Fruit fly (Drosophila melanogaster) Kc167 (cell line): ENCODE data around the gene phtm.

Experiments
- Myc ChIP-seq: fragments of >200 bp; optimal IDR thresholded peaks from 2 replicates; lab custom pipeline; 2017; ENCODE audit warnings: missing external identifiers
- Sin3A ChIP-seq: fragments of >200 bp; optimal IDR thresholded peaks from 2 replicates; lab custom pipeline; 2018; ENCODE audit warnings: missing external identifiers
- h ChIP-seq: fragments of >200 bp; optimal IDR thresholded peaks from 3 replicates; lab custom pipeline; 2018; ENCODE audit warnings: missing external identifiers
- insv ChIP-seq: fragments of >200 bp; optimal IDR thresholded peaks from 3 replicates; lab custom pipeline; 2018; ENCODE audit warnings: missing external identifiers
- psq ChIP-seq: fragments of >200 bp; optimal IDR thresholded peaks from 2 replicates; lab custom pipeline; 2017; ENCODE audit warnings: missing external identifiers
- ttk ChIP-seq: sonication (Bioruptor generic); optimal IDR thresholded peaks from 2 replicates; lab custom pipeline; 2017; ENCODE audit warnings: missing external identifiers

Gene phtm

DNA sequence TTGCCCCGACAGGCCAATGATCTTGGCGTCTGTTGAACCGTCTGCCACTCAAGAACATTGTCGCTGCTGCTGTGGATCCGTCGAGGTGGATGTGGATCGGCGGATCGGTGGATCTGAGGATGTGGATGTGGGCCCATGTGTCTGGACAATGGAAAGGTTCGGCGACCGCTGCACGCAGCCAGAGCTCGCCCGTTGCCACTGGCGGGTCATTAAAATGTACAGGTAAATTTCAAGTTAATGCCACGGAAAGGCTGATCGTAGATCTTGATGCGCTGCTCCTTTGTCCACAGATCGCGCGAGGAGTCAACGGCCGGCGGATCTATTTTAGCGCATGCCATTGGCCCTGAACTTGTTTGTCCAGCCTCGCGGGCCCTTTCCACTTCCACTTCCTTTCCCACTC lies 1.1 kb upstream of the phtm start:
- TF ChIP-seq h: no peak
- TF ChIP-seq psq (lab: Kevin White, UChicago): no peak
- TF ChIP-seq insv (lab: Kevin White, UChicago): no peak
- TF ChIP-seq Sin3A (lab: Kevin White, UChicago): no peak
- no peak for TF ChIP-seq ttk (lab: Kevin White, UChicago)
- TF ChIP-seq Myc (lab: Kevin White, UChicago): no peak

DNA sequence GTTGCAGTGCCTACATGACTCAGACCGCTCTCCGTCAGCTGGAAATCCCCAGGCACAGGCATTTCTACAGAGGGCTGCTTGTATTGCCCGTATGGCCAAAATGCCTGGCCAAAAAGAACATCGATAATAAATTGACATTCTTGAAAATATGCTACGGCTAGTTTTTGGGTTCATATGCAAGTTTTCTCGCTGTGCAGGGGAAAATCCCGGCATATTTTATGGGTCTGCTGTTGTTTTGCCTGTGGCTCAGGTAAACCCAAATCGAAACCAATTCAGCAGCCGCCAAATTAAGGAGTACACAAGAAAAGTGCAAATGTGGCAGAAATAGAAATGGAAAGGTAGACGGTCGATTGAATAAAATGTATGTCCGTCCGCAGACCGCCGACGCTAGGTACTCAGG lies 638 bp upstream of the phtm start:
- TF ChIP-seq Sin3A (lab: Kevin White, UChicago) (no peak), insv (lab: Kevin White, UChicago) (no peak)

DNA sequence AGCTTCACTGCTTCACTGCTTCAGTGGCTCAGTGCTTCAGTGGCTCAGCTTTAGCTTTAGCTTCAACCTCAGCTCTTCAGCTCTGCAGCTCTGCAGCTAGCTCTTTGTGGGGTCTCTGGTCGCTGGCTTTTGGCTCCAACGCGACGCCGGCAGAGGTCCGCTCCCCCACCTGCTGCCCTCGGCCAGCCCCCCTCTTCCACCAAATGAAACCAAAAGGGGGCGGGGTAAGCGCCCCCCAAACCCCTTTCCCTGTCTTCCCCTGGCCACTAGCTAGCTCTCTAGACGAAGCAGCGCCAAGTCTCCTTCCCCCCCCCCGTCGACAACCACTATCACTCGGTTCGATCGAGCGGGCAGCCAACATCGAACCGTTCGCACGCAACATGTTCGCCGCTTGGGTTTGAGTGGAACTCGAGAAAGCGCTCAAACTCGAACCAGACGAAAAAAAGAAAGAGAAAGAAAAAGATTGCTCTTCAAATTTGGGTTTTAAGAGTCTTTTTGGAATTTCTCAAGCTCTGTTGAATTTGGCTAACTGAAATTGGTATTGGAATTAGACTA lies 7.5 kb downstream of the phtm start, which contains the start of gene Cyp18a1:
Cyp18a1 (minus strand) TSS at position 95 of the 555 bp plus-strand sequence.
- no peak for TF ChIP-seq psq (lab: Kevin White, UChicago)
- TF ChIP-seq h: no peak
- no peak for TF ChIP-seq Sin3A (lab: Kevin White, UChicago)
- no peak for TF ChIP-seq Myc (lab: Kevin White, UChicago)
- TF ChIP-seq ttk (lab: Kevin White, UChicago): no peak
- no peak for TF ChIP-seq insv (lab: Kevin White, UChicago)

DNA sequence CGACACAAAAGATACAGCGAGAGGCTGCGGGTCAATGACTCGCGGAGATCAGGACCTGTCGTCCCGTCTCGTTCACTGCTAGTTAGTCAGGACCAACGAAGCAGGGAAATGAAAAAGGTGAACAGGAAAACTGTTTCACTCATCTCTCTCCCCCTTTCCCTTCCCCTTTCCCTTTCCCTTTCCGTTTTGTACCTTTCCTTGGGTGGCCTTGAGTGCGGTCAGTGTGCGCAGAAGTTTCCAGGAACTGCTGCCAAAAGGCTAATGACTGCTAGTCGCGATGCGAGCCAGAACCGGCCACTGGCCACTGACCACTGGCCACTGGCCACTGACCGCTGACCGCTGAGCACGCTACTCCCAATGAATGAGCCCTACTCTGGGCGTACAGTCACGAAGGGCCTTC lies 10.0 kb downstream of the phtm start:
- TF ChIP-seq psq (lab: Kevin White, UChicago): no peak
- no peak for TF ChIP-seq Myc (lab: Kevin White, UChicago)
- TF ChIP-seq h: no peak
- no peak for TF ChIP-seq Sin3A (lab: Kevin White, UChicago)
- no peak for TF ChIP-seq insv (lab: Kevin White, UChicago)
- no peak for TF ChIP-seq ttk (lab: Kevin White, UChicago)

DNA sequence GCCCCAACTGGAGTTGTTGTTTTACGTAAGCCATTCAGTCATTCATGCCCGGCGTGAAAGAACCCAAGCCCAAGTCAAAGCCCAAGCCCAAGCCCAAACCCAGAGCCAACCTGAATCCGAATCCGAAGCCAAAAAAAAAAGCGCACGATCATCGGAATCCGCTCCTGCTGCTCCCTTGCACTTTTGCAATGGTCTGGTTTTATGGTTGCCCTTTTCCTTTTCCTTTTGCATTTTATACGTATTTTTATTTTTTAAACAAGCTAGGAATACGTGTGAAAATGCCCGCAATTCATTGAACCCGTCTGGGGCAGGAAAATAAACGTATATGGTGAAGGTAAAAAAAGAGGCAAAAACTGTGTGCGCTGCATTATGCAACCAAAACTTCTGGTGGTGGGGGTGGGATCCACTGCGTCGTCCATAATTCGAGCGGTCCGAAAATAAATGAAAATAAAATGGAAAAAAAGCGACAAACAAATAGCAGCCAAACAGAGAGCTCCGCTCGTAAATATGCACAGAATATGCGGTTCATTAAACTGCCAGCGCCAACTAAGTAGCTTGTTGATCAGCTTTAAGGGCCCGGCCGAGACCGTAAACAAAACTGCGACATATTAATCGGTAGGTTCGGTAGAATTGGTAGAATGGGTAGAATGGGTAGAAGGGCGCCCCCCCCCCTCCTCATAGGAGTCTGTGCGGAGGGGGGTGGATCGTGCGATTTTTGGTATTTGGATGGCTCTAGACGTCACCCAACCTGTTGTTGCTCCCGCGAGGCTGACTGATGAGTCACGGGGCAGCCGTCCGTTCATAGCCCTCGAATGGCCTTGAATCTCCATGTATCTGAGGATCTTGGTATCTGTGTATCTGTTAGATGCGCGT lies 13.9 kb downstream of the phtm start:
- TF ChIP-seq Sin3A (lab: Kevin White, UChicago) (no peak), psq (lab: Kevin White, UChicago) (no peak), h (no peak), insv (lab: Kevin White, UChicago) (no peak), Myc (lab: Kevin White, UChicago) (no peak), ttk (lab: Kevin White, UChicago) (no peak)

DNA sequence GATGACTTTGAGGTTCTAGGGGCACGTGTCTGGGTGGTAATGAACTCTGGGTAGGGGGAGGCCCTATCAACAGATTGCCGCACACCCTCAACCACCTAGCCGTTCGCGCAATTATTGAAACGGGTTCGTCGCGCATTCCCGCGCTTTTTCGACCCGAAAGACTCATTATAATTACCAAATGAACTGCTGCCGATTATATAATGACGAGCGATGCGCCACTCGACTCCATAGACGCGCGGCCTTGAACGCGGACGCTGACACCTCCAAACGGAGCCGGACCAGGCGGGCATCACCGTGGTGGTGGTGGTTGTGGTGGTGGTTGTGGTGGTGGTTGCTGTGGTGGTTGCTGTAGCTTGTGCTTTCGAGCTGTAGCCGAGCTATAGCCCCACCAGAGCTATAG lies 15.0 kb downstream of the phtm start:
- TF ChIP-seq h: no peak
- TF ChIP-seq Myc (lab: Kevin White, UChicago): no peak
- TF ChIP-seq Sin3A (lab: Kevin White, UChicago): no peak
- no peak for TF ChIP-seq psq (lab: Kevin White, UChicago)

DNA sequence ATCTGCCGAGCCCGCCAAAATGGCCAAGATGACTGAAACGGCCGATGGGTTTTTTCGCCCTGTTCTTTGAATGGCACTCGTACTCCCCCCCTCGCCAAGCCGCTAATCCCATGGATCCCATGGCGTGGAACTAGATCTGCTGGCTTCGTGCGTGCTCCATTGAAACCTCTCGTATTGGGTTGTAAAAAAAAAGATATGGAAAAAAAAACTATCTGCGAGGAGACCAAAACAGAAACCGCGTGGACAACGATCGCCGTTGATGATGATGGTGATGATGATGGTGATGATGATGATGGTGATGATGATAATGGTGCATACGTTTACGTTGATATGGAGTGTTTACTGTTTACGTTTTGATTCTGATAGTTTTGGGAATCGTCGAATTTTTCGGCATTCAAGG lies 16.2 kb downstream of the phtm start:
- TF ChIP-seq Myc (lab: Kevin White, UChicago): no peak
- no peak for TF ChIP-seq Sin3A (lab: Kevin White, UChicago)
- no peak for TF ChIP-seq psq (lab: Kevin White, UChicago)
- no peak for TF ChIP-seq h
- TF ChIP-seq insv (lab: Kevin White, UChicago): no peak
- TF ChIP-seq ttk (lab: Kevin White, UChicago): no peak

DNA sequence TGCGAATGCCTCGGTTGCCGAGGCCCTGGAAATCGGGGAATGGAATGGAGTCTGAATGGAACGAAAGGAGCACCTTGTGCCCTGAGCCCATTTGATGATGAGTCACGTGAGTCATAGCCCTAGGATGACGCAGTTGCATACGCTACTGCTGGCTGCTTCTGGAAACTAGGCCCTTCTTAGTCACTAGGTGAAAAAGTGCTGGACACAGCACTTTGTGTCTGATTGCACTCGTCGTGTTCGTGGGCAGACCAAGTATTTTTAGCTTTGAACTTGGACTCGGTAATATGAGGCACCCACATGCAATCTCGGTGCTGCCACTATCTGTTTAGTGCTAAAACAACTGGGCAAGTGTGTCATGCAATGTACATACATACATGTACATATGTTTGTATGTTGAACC lies 16.7 kb downstream of the phtm start:
- TF ChIP-seq Sin3A (lab: Kevin White, UChicago): no peak
- TF ChIP-seq psq (lab: Kevin White, UChicago): no peak
- no peak for TF ChIP-seq h
- no peak for TF ChIP-seq ttk (lab: Kevin White, UChicago)
- TF ChIP-seq insv (lab: Kevin White, UChicago): no peak
- no peak for TF ChIP-seq Myc (lab: Kevin White, UChicago)

DNA sequence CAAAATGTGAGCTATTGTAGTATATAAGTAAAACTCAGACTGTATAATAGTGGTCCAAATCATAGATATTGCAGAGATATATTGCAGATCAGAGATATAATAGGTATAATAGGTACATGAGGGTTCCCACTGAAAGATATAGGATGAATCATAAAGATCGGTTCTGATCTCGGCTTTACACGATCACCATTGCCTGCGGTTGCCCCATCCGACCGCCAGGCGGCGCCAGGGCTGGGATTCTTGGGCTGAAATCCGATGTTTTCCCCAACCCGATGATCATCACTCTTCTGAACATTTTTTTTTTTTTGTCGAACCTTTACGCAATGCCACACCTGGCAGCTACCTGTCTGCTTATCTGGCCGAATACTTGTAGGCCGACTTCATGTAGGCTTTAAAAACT lies 18.3 kb downstream of the phtm start:
- TF ChIP-seq ttk (lab: Kevin White, UChicago) (no peak), psq (lab: Kevin White, UChicago) (no peak), insv (lab: Kevin White, UChicago) (no peak), h (no peak), Sin3A (lab: Kevin White, UChicago) (no peak), Myc (lab: Kevin White, UChicago) (no peak)

DNA sequence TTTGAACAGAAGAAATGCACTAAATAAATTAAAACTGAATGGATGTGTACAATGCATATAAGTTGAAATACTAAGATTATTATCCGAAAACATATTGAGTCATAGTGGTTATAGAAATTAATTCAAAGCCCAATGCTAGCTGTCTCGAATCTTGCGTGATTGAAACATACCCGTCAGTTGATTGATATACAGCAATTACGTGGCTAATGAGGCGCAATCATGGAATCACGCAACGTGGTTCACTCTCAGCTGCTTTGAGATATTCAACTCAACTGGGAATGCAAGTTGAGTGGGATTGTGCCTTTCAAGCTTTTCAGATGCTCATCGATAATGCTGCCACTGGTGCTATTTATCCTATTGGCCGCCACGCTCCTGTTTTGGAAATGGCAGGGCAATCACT lies 24.0 kb downstream of the phtm start, which contains the start of gene Cyp308a1:
Cyp308a1 (plus strand) TSS at position 301 of the 400 bp plus-strand sequence.
- TF ChIP-seq h (no peak), Myc (lab: Kevin White, UChicago) (no peak), psq (lab: Kevin White, UChicago) (no peak), Sin3A (lab: Kevin White, UChicago) (no peak), insv (lab: Kevin White, UChicago) (no peak), ttk (lab: Kevin White, UChicago) (no peak)

DNA sequence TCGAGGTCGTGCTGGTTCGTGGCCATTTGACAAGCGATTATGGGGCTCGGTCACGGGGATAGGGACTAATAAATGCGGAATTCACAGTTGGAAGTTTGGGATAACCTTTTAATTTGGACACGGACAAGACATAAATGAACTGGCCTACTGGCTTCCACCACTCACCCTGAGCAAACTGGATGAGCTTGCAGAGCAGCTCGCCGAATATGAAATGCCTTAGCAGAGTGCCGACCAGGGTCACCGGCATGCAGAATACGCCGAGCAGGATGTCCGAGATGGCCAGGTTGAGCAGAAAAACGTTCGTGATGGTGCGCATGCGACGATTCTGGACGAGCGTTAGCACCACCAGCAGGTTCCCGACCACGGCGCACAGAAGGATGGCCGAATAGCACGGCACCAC lies 40.0 kb downstream of the phtm start, which contains the start of gene CG42302:
CG42302 (minus strand) TSS at position 101 of the 400 bp plus-strand sequence.
- no peak for TF ChIP-seq psq (lab: Kevin White, UChicago)
- no peak for TF ChIP-seq h
- no peak for TF ChIP-seq Sin3A (lab: Kevin White, UChicago)
- no peak for TF ChIP-seq Myc (lab: Kevin White, UChicago)

DNA sequence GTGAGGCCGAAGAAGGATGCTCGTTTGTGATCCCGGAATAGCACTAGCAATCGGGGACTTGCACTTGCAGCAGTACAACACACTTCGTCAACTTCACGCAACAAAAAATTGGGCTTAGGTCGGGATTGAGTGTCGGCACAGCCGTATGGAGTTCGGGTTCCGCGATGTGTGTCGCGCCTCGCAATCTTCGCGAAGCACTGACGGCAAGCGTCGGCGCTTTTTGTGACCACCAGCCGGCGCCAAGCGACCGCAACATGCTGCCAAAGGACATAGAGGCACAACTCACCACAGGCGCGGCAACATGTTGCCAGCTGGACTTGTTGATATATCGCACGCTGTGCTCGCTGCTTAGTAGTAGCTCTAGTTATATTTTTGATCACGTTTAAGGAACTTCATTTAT lies 40.7 kb downstream of the phtm start, which contains the start of gene CCKLR-17D1:
CCKLR-17D1 (minus strand) TSS at position 303 of the 400 bp plus-strand sequence.
- no peak for TF ChIP-seq Myc (lab: Kevin White, UChicago)
- TF ChIP-seq ttk (lab: Kevin White, UChicago): no peak
- no peak for TF ChIP-seq Sin3A (lab: Kevin White, UChicago)
- TF ChIP-seq h: no peak
- TF ChIP-seq insv (lab: Kevin White, UChicago): no peak
- no peak for TF ChIP-seq psq (lab: Kevin White, UChicago)
